Worm (Caenorhabditis elegans) whole organism, early embryonic: Measurements from ENCODE around the gene C12D8.21.

ENCODE experiments used
- ama-1 ChIP-seq: fragments of 150-350 bp; optimal IDR thresholded peaks from 2 replicates; lab custom pipeline; 2014
- flt-1 ChIP-seq: fragments of 200-800 bp; sonication (Bioruptor generic); IDR thresholded peaks from 2 replicates; pipeline ENCODE4 v1.3.6; 2022; ENCODE audit warnings: missing genetic modification characterization, missing compliant biosample characterization
- tra-4 ChIP-seq: sonication (generic microtip); optimal IDR thresholded peaks from 2 replicates; lab custom pipeline; 2017; ENCODE audit warnings: missing genetic modification characterization, missing compliant biosample characterization

ce11 chrV:10245615-10246014 lies 4.6 kb upstream of the C12D8.21 start:
- TF ChIP-seq ama-1 (lab: Kevin White, UChicago) (no peak), tra-4 (tag; lab: Kevin White, UChicago) (no peak), flt-1 (no peak)
